Worm (Caenorhabditis elegans) whole organism, L1 larva: ENCODE measurements around the gene F35A5.2.
A peak's percentile ranks its signal among the peaks of the same experiment; 100 is the strongest.

ENCODE experiments used
- C04F5.9 ChIP-seq: sonication (generic microtip); optimal IDR thresholded peaks from 2 replicates; lab custom pipeline; 2016; ENCODE audit warnings: missing genetic modification characterization, missing compliant biosample characterization
- C34B4.2 ChIP-seq: sonication (generic microtip); optimal IDR thresholded peaks from 2 replicates; lab custom pipeline; 2017; ENCODE audit warnings: mild to moderate bottlenecking, missing genetic modification characterization, missing compliant biosample characterization
- aha-1 ChIP-seq: fragments of 150-350 bp; optimal IDR thresholded peaks from 2 replicates; lab custom pipeline; 2014; ENCODE audit warnings: missing biosample characterization, missing genetic modification characterization
- alr-1 ChIP-seq: fragments of 200-800 bp; sonication (Bioruptor generic); optimal IDR thresholded peaks from 2 replicates; lab custom pipeline; 2018; ENCODE audit warnings: borderline replicate concordance, mild to moderate bottlenecking, missing genetic modification characterization, missing compliant biosample characterization
- aly-2 ChIP-seq: fragments of 150-350 bp; optimal IDR thresholded peaks from 2 replicates; lab custom pipeline; 2014; ENCODE audit warnings: missing biosample characterization, missing genetic modification characterization
- ama-1 ChIP-seq: fragments of 150-350 bp; optimal IDR thresholded peaks from 2 replicates; lab custom pipeline; 2014
- blmp-1 ChIP-seq: fragments of 150-350 bp; optimal IDR thresholded peaks from 2 replicates; lab custom pipeline; 2014; ENCODE audit warnings: missing biosample characterization, missing genetic modification characterization
- ceh-8 ChIP-seq: fragments of 200-800 bp; sonication (Bioruptor generic); optimal IDR thresholded peaks from 2 replicates; lab custom pipeline; 2018; ENCODE audit warnings: mild to moderate bottlenecking, missing genetic modification characterization, moderate library complexity, missing compliant biosample characterization
- ceh-88 ChIP-seq: fragments of 200-800 bp; sonication (Bioruptor generic); IDR thresholded peaks from 2 replicates; pipeline ENCODE4 v1.3.6; 2022; ENCODE audit warnings: missing genetic modification characterization, missing compliant biosample characterization
- ceh-90 ChIP-seq: sonication (generic microtip); optimal IDR thresholded peaks from 2 replicates; lab custom pipeline; 2016; ENCODE audit warnings: missing genetic modification characterization, missing compliant biosample characterization
- ces-1 ChIP-seq: fragments of 150-350 bp; optimal IDR thresholded peaks from 2 replicates; lab custom pipeline; 2014; ENCODE audit warnings: missing biosample characterization, missing genetic modification reagents, missing genetic modification characterization
- dpl-1 ChIP-seq, 3 experiments: fragments of 150-350 bp in 2 of 3; sonication (generic microtip) in 1 of 3; optimal IDR thresholded peaks; 2 replicates each; lab custom pipeline; 2014 to 2017; ENCODE audit warnings: missing biosample characterization in 3 of 3, missing genetic modification characterization in 3 of 3, missing genetic modification reagents in 3 of 3
- dsc-1 ChIP-seq: sonication (generic microtip); optimal IDR thresholded peaks from 2 replicates; lab custom pipeline; 2016; ENCODE audit warnings: mild to moderate bottlenecking, missing genetic modification characterization, missing compliant biosample characterization
- efl-1 ChIP-seq, 4 experiments: fragments of 150-350 bp; optimal IDR thresholded peaks in 3 of 4; peaks in 1 of 4; 1 replicate in 1 of 4; 2 replicates in 3 of 4; lab custom pipeline; 2014; ENCODE audit warnings: missing biosample characterization in 2 of 4, missing genetic modification characterization in 2 of 4, missing genetic modification reagents in 2 of 4
- efl-3 ChIP-seq: fragments of 200-800 bp; sonication (Bioruptor generic); optimal IDR thresholded peaks from 2 replicates; lab custom pipeline; 2018; ENCODE audit warnings: mild to moderate bottlenecking, missing genetic modification characterization, missing compliant biosample characterization
- egl-13 ChIP-seq: sonication (generic microtip); optimal IDR thresholded peaks from 2 replicates; lab custom pipeline; 2016; ENCODE audit warnings: missing genotype, missing genetic modification reagents, missing genetic modification characterization, missing compliant biosample characterization
- egl-27 ChIP-seq, 2 experiments: fragments of 150-350 bp in 1 of 2; sonication (generic microtip); optimal IDR thresholded peaks; 3 replicates each; lab custom pipeline; 2017 to 2018; ENCODE audit warnings: missing biosample characterization in 2 of 2, missing genetic modification characterization in 2 of 2, missing genetic modification reagents in 2 of 2
- ets-5 ChIP-seq: fragments of 200-800 bp; sonication (Bioruptor generic); IDR thresholded peaks from 2 replicates; pipeline ENCODE4 v1.3.6; 2022; ENCODE audit warnings: missing genetic modification characterization, missing compliant biosample characterization
- fkh-8 ChIP-seq: sonication (generic microtip); optimal IDR thresholded peaks from 2 replicates; lab custom pipeline; 2016; ENCODE audit warnings: mild to moderate bottlenecking, missing genetic modification characterization, missing compliant biosample characterization
- fos-1 ChIP-seq: fragments of 150-350 bp; optimal IDR thresholded peaks from 2 replicates; lab custom pipeline; 2014; ENCODE audit warnings: missing biosample characterization, missing genetic modification characterization
- grh-1 ChIP-seq: fragments of 200-800 bp; sonication (Bioruptor generic); IDR thresholded peaks from 2 replicates; pipeline ENCODE4 v1.3.6; 2022; ENCODE audit warnings: missing genetic modification reagents, missing genetic modification characterization, missing compliant biosample characterization
- hlh-17 ChIP-seq: fragments of 200-800 bp; sonication (Bioruptor generic); optimal IDR thresholded peaks from 2 replicates; lab custom pipeline; 2018; ENCODE audit warnings: missing genetic modification characterization, mild to moderate bottlenecking, missing compliant biosample characterization, moderate library complexity, borderline replicate concordance
- hlh-4 ChIP-seq: sonication (generic microtip); optimal IDR thresholded peaks from 2 replicates; lab custom pipeline; 2016; ENCODE audit warnings: mild to moderate bottlenecking, missing genetic modification characterization, missing compliant biosample characterization
- hpl-2 ChIP-seq: fragments of 150-350 bp; optimal IDR thresholded peaks from 2 replicates; lab custom pipeline; 2014; ENCODE audit warnings: missing biosample characterization, missing genetic modification reagents, missing genetic modification characterization
- isw-1 ChIP-seq: fragments of 200-800 bp; sonication (Bioruptor generic); IDR thresholded peaks from 2 replicates; pipeline ENCODE4 v1.3.6; 2022; ENCODE audit warnings: missing genetic modification characterization, missing compliant biosample characterization
- lin-13 ChIP-seq: fragments of 150-350 bp; optimal IDR thresholded peaks from 2 replicates; lab custom pipeline; 2014; ENCODE audit warnings: missing biosample characterization, missing genetic modification reagents, missing genetic modification characterization
- lin-14 ChIP-seq: fragments of 200-800 bp; sonication (Bioruptor generic); optimal IDR thresholded peaks from 2 replicates; lab custom pipeline; 2018; ENCODE audit warnings: mild to moderate bottlenecking, missing genetic modification characterization, moderate library complexity, missing compliant biosample characterization
- lin-15B ChIP-seq: fragments of 150-350 bp; sonication (generic microtip); optimal IDR thresholded peaks from 3 replicates; lab custom pipeline; 2014; ENCODE audit warnings: missing biosample characterization, missing genetic modification characterization
- lin-35 ChIP-seq, 2 experiments: fragments of 150-350 bp; optimal IDR thresholded peaks; 2 replicates each; lab custom pipeline; 2014; ENCODE audit warnings: missing biosample characterization in 2 of 2, missing genetic modification characterization in 2 of 2, missing genetic modification reagents in 2 of 2
- lir-3 ChIP-seq: sonication (generic microtip); optimal IDR thresholded peaks from 2 replicates; lab custom pipeline; 2016; ENCODE audit warnings: mild to moderate bottlenecking, missing genetic modification characterization, moderate library complexity, missing compliant biosample characterization; ENCODE audit not compliant: poor library complexity
- mab-9 ChIP-seq: fragments of 200-800 bp; sonication (Bioruptor generic); IDR thresholded peaks from 2 replicates; pipeline ENCODE4 v1.3.6; 2022; ENCODE audit warnings: missing genetic modification reagents, missing genetic modification characterization, missing compliant biosample characterization
- mep-1 ChIP-seq: fragments of 150-350 bp; optimal IDR thresholded peaks from 2 replicates; lab custom pipeline; 2014; ENCODE audit warnings: missing biosample characterization, missing genetic modification characterization
- nhr-11 ChIP-seq: fragments of 150-350 bp; optimal IDR thresholded peaks from 2 replicates; lab custom pipeline; 2014; ENCODE audit warnings: missing biosample characterization, missing genetic modification characterization
- nhr-19 ChIP-seq: fragments of 200-800 bp; sonication (Bioruptor generic); conservative IDR thresholded peaks from 2 replicates; pipeline ENCODE4 v1.3.6; 2022; ENCODE audit warnings: missing genetic modification characterization, missing compliant biosample characterization
- nhr-28 ChIP-seq: fragments of 150-350 bp; optimal IDR thresholded peaks from 2 replicates; lab custom pipeline; 2014; ENCODE audit warnings: missing biosample characterization, missing genetic modification characterization
- nhr-47 ChIP-seq: sonication (generic microtip); optimal IDR thresholded peaks from 2 replicates; lab custom pipeline; 2016; ENCODE audit warnings: mild to moderate bottlenecking, missing genetic modification characterization, moderate library complexity, missing compliant biosample characterization
- nhr-71 ChIP-seq: sonication (generic microtip); optimal IDR thresholded peaks from 2 replicates; lab custom pipeline; 2016; ENCODE audit warnings: mild to moderate bottlenecking, missing genetic modification characterization, moderate library complexity, missing compliant biosample characterization
- nhr-76 ChIP-seq: sonication (generic microtip); optimal IDR thresholded peaks from 2 replicates; lab custom pipeline; 2017; ENCODE audit warnings: missing biosample characterization, missing genetic modification characterization
- nhr-84 ChIP-seq: sonication (generic microtip); optimal IDR thresholded peaks from 2 replicates; lab custom pipeline; 2017; ENCODE audit warnings: missing biosample characterization, missing genetic modification characterization
- nhr-90 ChIP-seq: sonication (generic microtip); optimal IDR thresholded peaks from 2 replicates; lab custom pipeline; 2016; ENCODE audit warnings: mild to moderate bottlenecking, missing genetic modification characterization, missing compliant biosample characterization; ENCODE audit not compliant: poor library complexity
- pag-3 ChIP-seq: sonication (generic microtip); optimal IDR thresholded peaks from 2 replicates; lab custom pipeline; 2017; ENCODE audit warnings: missing genetic modification characterization, mild to moderate bottlenecking, missing compliant biosample characterization, antibody characterized with exemption, borderline replicate concordance; ENCODE audit not compliant: insufficient read depth
- rnt-1 ChIP-seq: sonication (generic microtip); optimal IDR thresholded peaks from 2 replicates; lab custom pipeline; 2016; ENCODE audit warnings: mild to moderate bottlenecking, missing genetic modification characterization, moderate library complexity, missing compliant biosample characterization
- snu-23 ChIP-seq: sonication (generic microtip); optimal IDR thresholded peaks from 2 replicates; lab custom pipeline; 2016; ENCODE audit warnings: missing genetic modification characterization, missing compliant biosample characterization
- sptf-1 ChIP-seq: fragments of 150-350 bp; optimal IDR thresholded peaks from 2 replicates; lab custom pipeline; 2014; ENCODE audit warnings: missing biosample characterization, missing genetic modification characterization
- sup-37 ChIP-seq: fragments of 200-800 bp; sonication (Bioruptor generic); optimal IDR thresholded peaks from 2 replicates; lab custom pipeline; 2018; ENCODE audit warnings: mild to moderate bottlenecking, missing genetic modification characterization, missing compliant biosample characterization
- swsn-7 ChIP-seq: sonication (generic microtip); optimal IDR thresholded peaks from 2 replicates; lab custom pipeline; 2016; ENCODE audit warnings: missing genetic modification characterization, missing compliant biosample characterization
- unc-130 ChIP-seq: fragments of 150-350 bp; optimal IDR thresholded peaks from 2 replicates; lab custom pipeline; 2017; ENCODE audit warnings: missing biosample characterization, missing genetic modification characterization, inconsistent platforms
- zag-1 ChIP-seq: fragments of 150-350 bp; optimal IDR thresholded peaks from 2 replicates; lab custom pipeline; 2014; ENCODE audit warnings: missing biosample characterization, missing genetic modification characterization
- zip-4 ChIP-seq: fragments of 200-800 bp; sonication (Bioruptor generic); optimal IDR thresholded peaks from 2 replicates; lab custom pipeline; 2018; ENCODE audit warnings: mild to moderate bottlenecking, missing genetic modification characterization, moderate library complexity, missing compliant biosample characterization
- ztf-11 ChIP-seq, 2 experiments: sonication (generic microtip); optimal IDR thresholded peaks; 2 replicates each; lab custom pipeline; 2016 to 2017; ENCODE audit warnings: missing genetic modification characterization in 2 of 2, missing biosample characterization in 1 of 2, missing compliant biosample characterization in 1 of 2
- ztf-4 ChIP-seq: fragments of 150-350 bp; optimal IDR thresholded peaks from 2 replicates; lab custom pipeline; 2014; ENCODE audit warnings: missing biosample characterization, missing genetic modification characterization

F35A5.2 gene

ce11 chrX:3787431-3788076 is 17.4 kb upstream of the F35A5.2 start, which contains the start of gene pmpl-1 (continued):
- TF ChIP-seq egl-13 (tag; lab: Kevin White, UChicago) (no peak), lin-14 (GFP tag; lab: Kevin White, UChicago) (peak; percentile 89), ceh-90 (tag; lab: Kevin White, UChicago) (no peak), ceh-8 (GFP tag; lab: Kevin White, UChicago) (no peak), hlh-17 (GFP tag; lab: Kevin White, UChicago) (no peak), ets-5 (GFP tag; lab: Robert Waterston, UW) (no peak), unc-130 (tag; lab: Kevin White, UChicago) (peak; percentile 50), swsn-7 (tag; lab: Kevin White, UChicago) (peak; percentile 21), nhr-28 (tag; lab: Kevin White, UChicago) (no peak), ama-1 (lab: Kevin White, UChicago) (no peak), rnt-1 (peak; percentile 50), lin-13 (GFP tag; lab: Kevin White, UChicago) (no peak), snu-23 (GFP tag; lab: Kevin White, UChicago) (peak; percentile 80), zip-4 (GFP tag; lab: Kevin White, UChicago) (no peak), egl-27 (tag; optimal IDR thresholded peaks at IDR 0.05; lab: Kevin White, UChicago) (no peak), nhr-71 (tag; lab: Kevin White, UChicago) (peak; percentile 80), sup-37 (GFP tag; lab: Kevin White, UChicago) (no peak), ceh-88 (GFP tag; lab: Robert Waterston, UW) (no peak), ces-1 (GFP tag; lab: Kevin White, UChicago) (no peak), isw-1 (GFP tag; lab: Robert Waterston, UW) (no peak), lin-35 (GFP tag; optimal IDR thresholded peaks at IDR 0.05; lab: Kevin White, UChicago) (peak; percentile 34), dsc-1 (tag; lab: Kevin White, UChicago) (peak; percentile 23), hlh-4 (tag; lab: Kevin White, UChicago) (no peak), alr-1 (no peak), lin-15B (tag; lab: Kevin White, UChicago) (no peak), zag-1 (no peak), aha-1 (tag; lab: Kevin White, UChicago) (no peak), efl-1 (optimal IDR thresholded peaks at IDR 0.05; lab: Kevin White, UChicago) (no peak), efl-1 (GFP tag; optimal IDR thresholded peaks at IDR 0.05 in 1 of 2; lab: Kevin White, UChicago) (peak in 1 of 2 experiments; percentile 86), efl-3 (no peak), nhr-76 (no peak), nhr-90 (peak; percentile 72), dpl-1 (GFP tag; optimal IDR thresholded peaks at IDR 0.05; lab: Kevin White, UChicago) (peak in 2 of 3 experiments; percentile 4 to 11), C34B4.2 (no peak), fos-1 (tag; lab: Kevin White, UChicago) (no peak), ztf-4 (tag; lab: Kevin White, UChicago) (no peak), mep-1 (tag; lab: Kevin White, UChicago) (peak; percentile 79), ztf-11 (tag; optimal IDR thresholded peaks at IDR 0.05; lab: Kevin White, UChicago) (peak in 1 of 2 experiments; percentile 11), mab-9 (no peak), blmp-1 (tag; lab: Kevin White, UChicago) (peak; percentile 39), nhr-84 (tag; lab: Kevin White, UChicago) (no peak), aly-2 (tag; lab: Kevin White, UChicago) (no peak), fkh-8 (tag; lab: Kevin White, UChicago) (no peak), pag-3 (tag; lab: Kevin White, UChicago) (no peak), nhr-47 (tag; lab: Kevin White, UChicago) (peak; percentile 51), lir-3 (tag; lab: Kevin White, UChicago) (no peak), sptf-1 (no peak), grh-1 (no peak), nhr-11 (tag; lab: Kevin White, UChicago) (no peak), C04F5.9 (tag; lab: Kevin White, UChicago) (no peak), nhr-19 (GFP tag; lab: Robert Waterston, UW) (peak; percentile 31; the same call in 1 of the 2 replicates), hpl-2 (GFP tag; lab: Kevin White, UChicago) (no peak)
